Fruit fly (Drosophila melanogaster) whole organism, embryonic: ENCODE data around the gene GramD1B.

ENCODE experiments used
- CG15011 ChIP-seq: fragments of 200-800 bp; sonication (Bioruptor generic); optimal IDR thresholded peaks from 3 replicates; lab custom pipeline; 2018; ENCODE audit warnings: missing biosample characterization, mild to moderate bottlenecking, missing genetic modification characterization
- repo ChIP-seq: fragments of 200-800 bp; sonication (Bioruptor generic); optimal IDR thresholded peaks from 2 replicates; lab custom pipeline; 2016; ENCODE audit warnings: missing biosample characterization, missing genetic modification characterization

dm6 chr2L:3366043-3366679 is 7.0 kb downstream of the GramD1B start:
- TF ChIP-seq CG15011 (GFP tag; lab: Kevin White, UChicago), result no peak
- TF ChIP-seq repo (GFP tag; lab: Kevin White, UChicago), result no peak
